In the genomic region with DNA sequence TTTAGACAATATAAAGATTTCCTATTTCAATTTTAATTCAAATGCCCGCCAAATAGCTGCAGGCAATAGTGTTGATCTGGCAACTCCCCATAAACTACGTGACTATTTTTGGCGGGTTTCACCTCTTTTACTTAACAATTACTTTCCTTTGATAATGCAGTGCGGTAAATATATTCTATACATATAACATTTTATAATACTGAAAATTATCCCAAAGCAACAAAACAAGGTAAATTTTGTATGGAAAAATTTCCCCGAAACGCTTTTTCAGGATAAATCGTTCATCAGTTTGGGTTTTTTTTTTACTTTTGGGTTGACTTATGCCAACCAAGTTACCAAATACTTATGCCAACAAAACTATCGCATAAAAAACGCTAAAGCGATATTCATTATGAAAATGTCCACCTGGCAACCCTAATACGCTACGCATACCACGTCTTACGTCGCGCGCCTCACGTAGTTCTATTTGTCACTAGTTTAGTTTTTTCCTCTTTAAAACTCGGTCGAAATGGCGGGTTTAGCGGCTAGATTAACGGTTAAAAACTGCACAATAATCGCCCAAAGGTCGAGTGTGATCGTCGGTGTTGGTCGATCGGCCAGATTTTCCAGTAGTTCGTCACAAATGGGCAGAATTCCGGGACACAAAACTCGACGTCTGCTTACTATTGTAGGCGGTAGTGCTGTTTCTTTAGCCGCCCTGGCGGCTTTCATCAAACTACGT, we compare ENCODE assay signal across 3 fruit fly cellular contexts.
A peak's percentile ranks its signal among the peaks of the same experiment; 100 is the strongest.
TF ChIP-seq lines count a peak whose summit lies in the region.

Gene MICU3, plus strand, starts transcription at position 442 of the 721 bp plus-strand sequence.

TF ChIP-seq in whole organism, adult, 20 proteins besides CTCF, POLR2A, EP300 and RAD21 (continued from another document):
- TF ChIP-seq pad (GFP tag; optimal IDR thresholded peaks at IDR 0.05; lab: Kevin White, UChicago) (peak; percentile 16), Clk (GFP tag; optimal IDR thresholded peaks at IDR 0.05; lab: Kevin White, UChicago) (peak; percentile 54), tj (GFP tag; optimal IDR thresholded peaks at IDR 0.05; lab: Kevin White, UChicago) (no peak), cic (GFP tag; optimal IDR thresholded peaks at IDR 0.05; lab: Kevin White, UChicago) (no peak)

TF ChIP-seq in whole organism, embryonic, 481 proteins besides CTCF, POLR2A, EP300 and RAD21 (continued from another document and continues in another):
- TF ChIP-seq Max (GFP tag; optimal IDR thresholded peaks at IDR 0.05; lab: Kevin White, UChicago) (peak; percentile 41), gro (GFP tag; optimal IDR thresholded peaks at IDR 0.05; lab: Kevin White, UChicago) (no peak), aop (GFP tag; IDR thresholded peaks at IDR 0.05; lab: Robert Waterston, UW) (no peak), Sox100B (GFP tag; optimal IDR thresholded peaks at IDR 0.05; lab: Kevin White, UChicago) (peak; percentile 51), stwl (tag; optimal IDR thresholded peaks at IDR 0.05; lab: Kevin White, UChicago) (peak; percentile 47), insv (GFP tag; optimal IDR thresholded peaks at IDR 0.05; lab: Kevin White, UChicago) (no peak), Eip74EF (GFP tag; optimal IDR thresholded peaks at IDR 0.05; lab: Kevin White, UChicago) (no peak), Dad (GFP tag; optimal IDR thresholded peaks at IDR 0.05; lab: Kevin White, UChicago) (peak; percentile 54), chif (GFP tag; optimal IDR thresholded peaks at IDR 0.05; lab: Kevin White, UChicago) (peak; percentile 35 to 59), CG1233 (GFP tag; optimal IDR thresholded peaks at IDR 0.05; lab: Kevin White, UChicago) (peak; percentile 26), nmo (GFP tag; optimal IDR thresholded peaks at IDR 0.05; lab: Kevin White, UChicago) (peak; percentile 75), CG16779 (GFP tag; IDR thresholded peaks at IDR 0.05; lab: Robert Waterston, UW) (no peak), CG15696 (tag; optimal IDR thresholded peaks at IDR 0.05; lab: Kevin White, UChicago) (peak; percentile 63), lmd (GFP tag; IDR thresholded peaks at IDR 0.05; lab: Robert Waterston, UW) (peak; percentile 63), CG9727 (GFP tag; optimal IDR thresholded peaks at IDR 0.05; lab: Kevin White, UChicago) (peak; percentile 66), CG18599 (GFP tag; optimal IDR thresholded peaks at IDR 0.05; lab: Kevin White, UChicago) (peak; percentile 10), Bteb2 (GFP tag; optimal IDR thresholded peaks at IDR 0.05; lab: Kevin White, UChicago) (peak; percentile 15), CG9797 (GFP tag; optimal IDR thresholded peaks at IDR 0.05; lab: Kevin White, UChicago) (no peak), hkb (optimal IDR thresholded peaks at IDR 0.05; lab: Kevin White, UChicago) (no peak), hkb (GFP tag; IDR thresholded peaks at IDR 0.05; lab: Robert Waterston, UW) (no peak), Hand (GFP tag; optimal IDR thresholded peaks at IDR 0.05; lab: Kevin White, UChicago) (no peak), br (optimal IDR thresholded peaks at IDR 0.05; lab: Kevin White, UChicago) (no peak), usp (GFP tag; optimal IDR thresholded peaks at IDR 0.05; lab: Kevin White, UChicago) (no peak), CG8478 (optimal IDR thresholded peaks at IDR 0.05; lab: Kevin White, UChicago) (no peak), pnt (GFP tag; optimal IDR thresholded peaks at IDR 0.05; lab: Kevin White, UChicago) (peak; percentile 40), Dip2 (GFP tag; IDR thresholded peaks at IDR 0.05; lab: Robert Waterston, UW) (no peak), nau (GFP tag; optimal IDR thresholded peaks at IDR 0.05; lab: Kevin White, UChicago) (no peak), CG17328 (GFP tag; IDR thresholded peaks at IDR 0.05; lab: Robert Waterston, UW) (peak; percentile 58), lola (GFP tag; optimal IDR thresholded peaks at IDR 0.05; lab: Kevin White, UChicago) (peak in 1 of 3 experiments; percentile 59), CG3281 (GFP tag; optimal IDR thresholded peaks at IDR 0.05; lab: Kevin White, UChicago) (peak; percentile 43), pb (GFP tag; optimal IDR thresholded peaks at IDR 0.05; lab: Kevin White, UChicago) (peak; percentile 35), CG31441 (GFP tag; IDR thresholded peaks at IDR 0.05; lab: Robert Waterston, UW) (peak; percentile 65), cg (GFP tag; optimal IDR thresholded peaks at IDR 0.05; lab: Kevin White, UChicago) (no peak), pho (GFP tag; optimal IDR thresholded peaks at IDR 0.05; lab: Kevin White, UChicago) (peak; percentile 64), CG31365 (tag; optimal IDR thresholded peaks at IDR 0.05; lab: Kevin White, UChicago) (no peak), HLH54F (GFP tag; optimal IDR thresholded peaks at IDR 0.05; lab: Kevin White, UChicago) (peak; percentile 61), HLH3B (GFP tag; IDR thresholded peaks at IDR 0.05; lab: Robert Waterston, UW) (peak; percentile 55; the same call in 1 of the 2 replicates), Atf-2 (GFP tag; optimal IDR thresholded peaks at IDR 0.05; lab: Kevin White, UChicago) (peak; percentile 42), Dip3 (GFP tag; optimal IDR thresholded peaks at IDR 0.05; lab: Kevin White, UChicago) (peak; percentile 41), dmrt11E (tag; optimal IDR thresholded peaks at IDR 0.05; lab: Kevin White, UChicago) (peak; percentile 64), ap (GFP tag; IDR thresholded peaks at IDR 0.05; lab: Robert Waterston, UW) (peak; percentile 42; the same call in 1 of the 2 replicates), vfl (GFP tag; optimal IDR thresholded peaks at IDR 0.05; lab: Kevin White, UChicago) (peak; percentile 60), CG14710 (tag; optimal IDR thresholded peaks at IDR 0.05; lab: Kevin White, UChicago) (peak; percentile 79), bab2 (GFP tag; optimal IDR thresholded peaks at IDR 0.05; lab: Kevin White, UChicago) (peak; percentile 49), CG3407 (GFP tag; optimal IDR thresholded peaks at IDR 0.05; lab: Kevin White, UChicago) (no peak), Hr3 (GFP tag; optimal IDR thresholded peaks at IDR 0.05; lab: Kevin White, UChicago) (peak; percentile 75), sens-2 (GFP tag; IDR thresholded peaks at IDR 0.05; lab: Robert Waterston, UW) (no peak), CG6813 (GFP tag; optimal IDR thresholded peaks at IDR 0.05; lab: Kevin White, UChicago) (no peak), CG4854 (GFP tag; optimal IDR thresholded peaks at IDR 0.05; lab: Kevin White, UChicago) (peak; percentile 54), CG5180 (GFP tag; optimal IDR thresholded peaks at IDR 0.05; lab: Kevin White, UChicago) (no peak), p53 (GFP tag; optimal IDR thresholded peaks at IDR 0.05; lab: Kevin White, UChicago) (no peak), CG33557 (GFP tag; optimal IDR thresholded peaks at IDR 0.05; lab: Kevin White, UChicago) (peak; percentile 19), dpn (GFP tag; optimal IDR thresholded peaks at IDR 0.05; lab: Kevin White, UChicago) (peak; percentile 74 to 77), Ravus (GFP tag; IDR thresholded peaks at IDR 0.05; lab: Robert Waterston, UW) (no peak), CG3838 (GFP tag; optimal IDR thresholded peaks at IDR 0.05; lab: Kevin White, UChicago) (peak; percentile 13), CG30020 (tag; optimal IDR thresholded peaks at IDR 0.05; lab: Kevin White, UChicago) (no peak), CG11695 (GFP tag; IDR thresholded peaks at IDR 0.05; lab: Robert Waterston, UW) (no peak), CG17802 (tag; optimal IDR thresholded peaks at IDR 0.05; lab: Kevin White, UChicago) (peak; percentile 36), BEAF-32 (GFP tag; optimal IDR thresholded peaks at IDR 0.05; lab: Kevin White, UChicago) (peak; percentile 87), CG4282 (GFP tag; optimal IDR thresholded peaks at IDR 0.05; lab: Kevin White, UChicago) (peak; percentile 43), Atf6 (GFP tag; IDR thresholded peaks at IDR 0.05; lab: Robert Waterston, UW) (no peak)

TF ChIP-seq in whole organism, prepupa, 60 proteins besides CTCF, POLR2A, EP300 and RAD21 (continued from another document):
- TF ChIP-seq CG7368 (GFP tag; optimal IDR thresholded peaks at IDR 0.05; lab: Kevin White, UChicago), result no peak
- TF ChIP-seq CG3919 (GFP tag; optimal IDR thresholded peaks at IDR 0.05; lab: Kevin White, UChicago), result no peak
- peak; percentile 30 for TF ChIP-seq Ets21C (GFP tag; optimal IDR thresholded peaks at IDR 0.05; lab: Kevin White, UChicago)
- no peak for TF ChIP-seq Lpt (GFP tag; optimal IDR thresholded peaks at IDR 0.05; lab: Kevin White, UChicago)
- TF ChIP-seq CG8319 (GFP tag; optimal IDR thresholded peaks at IDR 0.05; lab: Kevin White, UChicago), result peak; percentile 6
- TF ChIP-seq fd59A (GFP tag; optimal IDR thresholded peaks at IDR 0.05; lab: Kevin White, UChicago), result peak; percentile 7
- TF ChIP-seq CG10669 (GFP tag; optimal IDR thresholded peaks at IDR 0.05; lab: Kevin White, UChicago), result no peak
- TF ChIP-seq CG4318 (GFP tag; optimal IDR thresholded peaks at IDR 0.05; lab: Kevin White, UChicago), result peak; percentile 48
- no peak for TF ChIP-seq dsx (GFP tag; optimal IDR thresholded peaks at IDR 0.05; lab: Kevin White, UChicago; ENCODE audit: poor library complexity, severe bottlenecking)
- TF ChIP-seq achi (GFP tag; optimal IDR thresholded peaks at IDR 0.05; lab: Kevin White, UChicago), result no peak
- no peak for TF ChIP-seq Eip93F (GFP tag; optimal IDR thresholded peaks at IDR 0.05; lab: Kevin White, UChicago)
- TF ChIP-seq Eip78C (GFP tag; lab: Kevin White, UChicago), result peak; percentile 76
- TF ChIP-seq CG15336 (GFP tag; IDR thresholded peaks at IDR 0.05; lab: Robert Waterston, UW), result peak; percentile 50
- no peak for TF ChIP-seq Ets96B (tag; optimal IDR thresholded peaks at IDR 0.05; lab: Kevin White, UChicago)
- no peak for TF ChIP-seq CG6276 (GFP tag; optimal IDR thresholded peaks at IDR 0.05; lab: Kevin White, UChicago)
- no peak for TF ChIP-seq ss (GFP tag; optimal IDR thresholded peaks at IDR 0.05; lab: Kevin White, UChicago)
- TF ChIP-seq CG1621 (tag; optimal IDR thresholded peaks at IDR 0.05; lab: Kevin White, UChicago), result no peak
- no peak for TF ChIP-seq CG32006 (GFP tag; optimal IDR thresholded peaks at IDR 0.05; lab: Kevin White, UChicago)
- TF ChIP-seq CG8632 (GFP tag; optimal IDR thresholded peaks at IDR 0.05; lab: Kevin White, UChicago), result peak; percentile 22
- no peak for TF ChIP-seq CG6808 (GFP tag; optimal IDR thresholded peaks at IDR 0.05; lab: Kevin White, UChicago)
- TF ChIP-seq vri (GFP tag; optimal IDR thresholded peaks at IDR 0.05; lab: Kevin White, UChicago), result peak; percentile 3
- no peak for TF ChIP-seq spab (GFP tag; optimal IDR thresholded peaks at IDR 0.05; lab: Kevin White, UChicago)
- TF ChIP-seq esn (GFP tag; optimal IDR thresholded peaks at IDR 0.05; lab: Kevin White, UChicago), result peak; percentile 52
- no peak for TF ChIP-seq CG34406 (GFP tag; optimal IDR thresholded peaks at IDR 0.05; lab: Kevin White, UChicago)
- TF ChIP-seq CG31627 (GFP tag; optimal IDR thresholded peaks at IDR 0.05; lab: Kevin White, UChicago), result peak; percentile 69
- no peak for TF ChIP-seq fd85E (GFP tag; optimal IDR thresholded peaks at IDR 0.05; lab: Kevin White, UChicago)
- no peak for TF ChIP-seq CG6854 (GFP tag; optimal IDR thresholded peaks at IDR 0.05; lab: Kevin White, UChicago)
- TF ChIP-seq Hr38 (GFP tag; optimal IDR thresholded peaks at IDR 0.05; lab: Kevin White, UChicago), result no peak
- TF ChIP-seq Eip75B (GFP tag; optimal IDR thresholded peaks at IDR 0.05; lab: Kevin White, UChicago), result no peak
- no peak for TF ChIP-seq OdsH (GFP tag; optimal IDR thresholded peaks at IDR 0.05; lab: Kevin White, UChicago)
- peak; percentile 42 for TF ChIP-seq Gug (GFP tag; IDR thresholded peaks at IDR 0.05; lab: Robert Waterston, UW)
- no peak for TF ChIP-seq pdm3 (GFP tag; optimal IDR thresholded peaks at IDR 0.05; lab: Kevin White, UChicago)
- no peak for TF ChIP-seq Sox14 (GFP tag; optimal IDR thresholded peaks at IDR 0.05; lab: Kevin White, UChicago)
- TF ChIP-seq fkh (GFP tag; optimal IDR thresholded peaks at IDR 0.05; lab: Kevin White, UChicago), result no peak
- TF ChIP-seq CG3032 (tag; optimal IDR thresholded peaks at IDR 0.05; lab: Kevin White, UChicago), result no peak
- peak; percentile 69 for TF ChIP-seq CG10631 (GFP tag; optimal IDR thresholded peaks at IDR 0.05; lab: Kevin White, UChicago)
- no peak for TF ChIP-seq Blimp-1 (GFP tag; optimal IDR thresholded peaks at IDR 0.05; lab: Kevin White, UChicago)
- TF ChIP-seq salr (GFP tag; optimal IDR thresholded peaks at IDR 0.05; lab: Kevin White, UChicago), result peak in 1 of 2 experiments; percentile 10
- no peak for TF ChIP-seq Smox (GFP tag; optimal IDR thresholded peaks at IDR 0.05; lab: Kevin White, UChicago)
- no peak for TF ChIP-seq CG16779 (tag; optimal IDR thresholded peaks at IDR 0.05; lab: Kevin White, UChicago)
- TF ChIP-seq dac (GFP tag; optimal IDR thresholded peaks at IDR 0.05; lab: Kevin White, UChicago), result peak; percentile 26
- peak; percentile 64; the same call in 1 of the 3 replicates for TF ChIP-seq CG6163 (GFP tag; IDR thresholded peaks at IDR 0.05; lab: Robert Waterston, UW)
- no peak for TF ChIP-seq CG8119 (GFP tag; IDR thresholded peaks at IDR 0.05; lab: Robert Waterston, UW)
